Fruit fly (Drosophila melanogaster) whole organism, embryonic: Measurements from ENCODE around the gene DNAlig4.

Experiments
- Abd-B ChIP-seq: fragments of 200-800 bp; sonication (Bioruptor generic); optimal IDR thresholded peaks from 2 replicates; lab custom pipeline; 2018; ENCODE audit warnings: missing biosample characterization, mild to moderate bottlenecking, missing genetic modification characterization, moderate library complexity
- Asciz ChIP-seq: fragments of 200-800 bp; sonication (Bioruptor generic); optimal IDR thresholded peaks from 2 replicates; lab custom pipeline; 2017; ENCODE audit warnings: missing biosample characterization, mild to moderate bottlenecking, missing genetic modification characterization, missing genetic modification reagents
- Awh ChIP-seq: fragments of 200-800 bp; sonication (Bioruptor generic); IDR thresholded peaks from 2 replicates; pipeline ENCODE4, ENCODE4 v1.3.6; 2022; ENCODE audit warnings: missing biosample characterization, missing genetic modification characterization
- CG10366 ChIP-seq: fragments of 200-800 bp; sonication (Bioruptor generic); IDR thresholded peaks from 2 replicates; pipeline ENCODE4 v1.3.6; 2022; ENCODE audit warnings: missing biosample characterization, missing genetic modification characterization
- CG11456 ChIP-seq: fragments of 200-800 bp; sonication (Bioruptor generic); IDR thresholded peaks from 3 replicates; pipeline ENCODE4 v1.3.6; 2022; ENCODE audit warnings: missing biosample characterization, missing genetic modification characterization
- CG11504 ChIP-seq: fragments of 200-800 bp; sonication (Bioruptor generic); optimal IDR thresholded peaks from 3 replicates; lab custom pipeline; 2019; ENCODE audit warnings: missing biosample characterization, mild to moderate bottlenecking, missing genetic modification characterization, moderate library complexity
- CG12236 ChIP-seq: fragments of 200-800 bp; sonication (Bioruptor generic); optimal IDR thresholded peaks from 2 replicates; lab custom pipeline; 2016; ENCODE audit warnings: missing biosample characterization, missing genetic modification characterization
- CG12659 ChIP-seq: fragments of 200-800 bp; sonication (Bioruptor generic); optimal IDR thresholded peaks from 3 replicates; lab custom pipeline; 2017; ENCODE audit warnings: mild to moderate bottlenecking, missing biosample characterization, missing genetic modification reagents, missing genetic modification characterization
- CG2116 ChIP-seq: fragments of 200-800 bp; sonication (Bioruptor generic); optimal IDR thresholded peaks from 3 replicates; lab custom pipeline; 2018; ENCODE audit warnings: missing biosample characterization, mild to moderate bottlenecking, missing genetic modification characterization
- CG2712 ChIP-seq: fragments of 200-800 bp; optimal IDR thresholded peaks from 3 replicates; lab custom pipeline; 2019; ENCODE audit warnings: missing biosample characterization, mild to moderate bottlenecking, missing genetic modification characterization, moderate library complexity
- CG2875 ChIP-seq: fragments of 200-800 bp; sonication (Bioruptor generic); optimal IDR thresholded peaks from 2 replicates; lab custom pipeline; 2017; ENCODE audit warnings: missing biosample characterization, mild to moderate bottlenecking, missing genetic modification characterization, missing genetic modification reagents
- CG32767 ChIP-seq: fragments of 200-800 bp; sonication (Bioruptor generic); IDR thresholded peaks from 2 replicates; pipeline ENCODE4 v1.3.6; 2022; ENCODE audit warnings: missing biosample characterization, missing genetic modification characterization
- CG33557 ChIP-seq: fragments of 200-800 bp; sonication (Bioruptor generic); optimal IDR thresholded peaks from 2 replicates; lab custom pipeline; 2019; ENCODE audit warnings: missing biosample characterization, mild to moderate bottlenecking, missing genetic modification characterization, moderate library complexity
- CG34224 ChIP-seq: fragments of 200-800 bp; sonication (Bioruptor generic); IDR thresholded peaks from 3 replicates; pipeline ENCODE4 v1.3.6; 2022; ENCODE audit warnings: missing biosample characterization, missing genetic modification characterization; ENCODE audit not compliant: partially characterized antibody
- CG42726 ChIP-seq: fragments of 200-800 bp; sonication (Bioruptor generic); IDR thresholded peaks from 2 replicates; pipeline ENCODE4 v1.3.6; 2022; ENCODE audit warnings: missing biosample characterization, missing genetic modification characterization; ENCODE audit not compliant: partially characterized antibody
- CG4730 ChIP-seq: fragments of 200-800 bp; sonication (Bioruptor generic); IDR thresholded peaks from 2 replicates; pipeline ENCODE4 v1.3.6; 2022; ENCODE audit warnings: missing biosample characterization, missing genetic modification characterization
- CG6854 ChIP-seq: fragments of 200-800 bp; sonication (Bioruptor generic); optimal IDR thresholded peaks from 3 replicates; lab custom pipeline; 2017; ENCODE audit warnings: missing biosample characterization, mild to moderate bottlenecking, missing genetic modification characterization
- CG8089 ChIP-seq: fragments of 200-800 bp; sonication (Bioruptor generic); optimal IDR thresholded peaks from 3 replicates; lab custom pipeline; 2016; ENCODE audit warnings: missing biosample characterization, missing genetic modification characterization
- CG8359 ChIP-seq: fragments of 200-800 bp; sonication (Bioruptor generic); optimal IDR thresholded peaks from 2 replicates; lab custom pipeline; 2017; ENCODE audit warnings: missing biosample characterization, mild to moderate bottlenecking, missing genetic modification characterization, borderline replicate concordance
- CG9932 ChIP-seq: fragments of 200-800 bp; sonication (Bioruptor generic); IDR thresholded peaks from 2 replicates; pipeline ENCODE4 v1.3.6; 2022; ENCODE audit warnings: missing biosample characterization, missing genetic modification characterization
- CkIIα-i1 ChIP-seq: fragments of 200-800 bp; sonication (Bioruptor generic); IDR thresholded peaks from 2 replicates; pipeline ENCODE4 v1.3.6; 2022; ENCODE audit warnings: missing biosample characterization, missing genetic modification characterization
- E2f1 ChIP-seq: fragments of 200-800 bp; sonication (Bioruptor generic); IDR thresholded peaks from 2 replicates; pipeline ENCODE4 v1.3.6; 2022; ENCODE audit warnings: missing biosample characterization, missing genetic modification characterization
- HHEX ChIP-seq: fragments of 200-800 bp; sonication (Bioruptor generic); optimal IDR thresholded peaks from 3 replicates; lab custom pipeline; 2017; ENCODE audit warnings: missing biosample characterization, mild to moderate bottlenecking, missing genetic modification characterization, missing genetic modification reagents
- Hr3 ChIP-seq: fragments of 200-800 bp; sonication (Bioruptor generic); optimal IDR thresholded peaks from 3 replicates; lab custom pipeline; 2016; ENCODE audit warnings: missing biosample characterization, missing genetic modification characterization
- MBD-R2 ChIP-seq: fragments of 200-800 bp; sonication (Bioruptor generic); IDR thresholded peaks from 2 replicates; pipeline ENCODE4 v1.3.6; 2022; ENCODE audit warnings: missing biosample characterization, missing genetic modification characterization
- MESR4 ChIP-seq: fragments of 200-800 bp; sonication (Bioruptor generic); optimal IDR thresholded peaks from 2 replicates; lab custom pipeline; 2018; ENCODE audit warnings: missing biosample characterization, mild to moderate bottlenecking, missing genetic modification characterization, moderate library complexity
- Mad ChIP-seq: fragments of 200-800 bp; sonication (Bioruptor generic); optimal IDR thresholded peaks from 2 replicates; lab custom pipeline; 2016; ENCODE audit warnings: missing biosample characterization, missing genetic modification characterization
- NFAT ChIP-seq: fragments of 200-800 bp; sonication (Bioruptor generic); IDR thresholded peaks from 2 replicates; pipeline ENCODE4 v1.3.6; 2022; ENCODE audit warnings: missing biosample characterization, missing genetic modification characterization
- Oaz ChIP-seq: fragments of 200-800 bp; sonication (Bioruptor generic); IDR thresholded peaks from 2 replicates; pipeline ENCODE4 v1.3.6; 2022; ENCODE audit warnings: missing biosample characterization, missing genetic modification characterization
- Oli ChIP-seq: fragments of 200-800 bp; sonication (Bioruptor generic); optimal IDR thresholded peaks from 2 replicates; lab custom pipeline; 2018; ENCODE audit warnings: missing biosample characterization, mild to moderate bottlenecking, missing genetic modification characterization, moderate library complexity
- Opbp ChIP-seq: fragments of 200-800 bp; sonication (Bioruptor generic); IDR thresholded peaks from 3 replicates; pipeline ENCODE4 v1.3.6; 2022; ENCODE audit warnings: missing biosample characterization, missing genetic modification characterization; ENCODE audit not compliant: partially characterized antibody
- ara ChIP-seq: fragments of 200-800 bp; sonication (Bioruptor generic); IDR thresholded peaks from 2 replicates; pipeline ENCODE4 v1.3.6; 2022; ENCODE audit warnings: missing biosample characterization, missing genetic modification characterization
- bcd ChIP-seq: fragments of 200-800 bp; sonication (Bioruptor generic); optimal IDR thresholded peaks from 2 replicates; lab custom pipeline; 2017; ENCODE audit warnings: missing biosample characterization, mild to moderate bottlenecking, missing genetic modification characterization
- crol ChIP-seq: fragments of 200-800 bp; sonication (Bioruptor generic); IDR thresholded peaks from 2 replicates; pipeline ENCODE4 v1.3.6; 2022; ENCODE audit warnings: missing biosample characterization, missing genetic modification characterization
- dm ChIP-seq: fragments of 200-800 bp; sonication (Bioruptor generic); optimal IDR thresholded peaks from 3 replicates; lab custom pipeline; 2016; ENCODE audit warnings: missing biosample characterization, missing genetic modification characterization
- eyg ChIP-seq: fragments of 200-800 bp; sonication (Bioruptor generic); optimal IDR thresholded peaks from 3 replicates; lab custom pipeline; 2016; ENCODE audit warnings: missing biosample characterization, missing genetic modification characterization
- ham ChIP-seq: fragments of 200-800 bp; sonication (Bioruptor generic); IDR thresholded peaks from 2 replicates; pipeline ENCODE4 v1.3.6; 2022; ENCODE audit warnings: missing biosample characterization, missing genetic modification characterization
- ken ChIP-seq: fragments of 200-800 bp; sonication (Bioruptor generic); IDR thresholded peaks from 3 replicates; pipeline ENCODE4 v1.3.6; 2022; ENCODE audit warnings: missing biosample characterization, missing genetic modification characterization
- otp ChIP-seq: fragments of 200-800 bp; sonication (Bioruptor generic); IDR thresholded peaks from 3 replicates; pipeline ENCODE4, ENCODE4 v1.3.6; 2022; ENCODE audit warnings: missing biosample characterization, missing genetic modification characterization
- schlank ChIP-seq: fragments of 200-800 bp; sonication (Bioruptor generic); optimal IDR thresholded peaks from 2 replicates; lab custom pipeline; 2018; ENCODE audit warnings: missing biosample characterization, mild to moderate bottlenecking, missing genetic modification characterization
- sna ChIP-seq: fragments of 200-800 bp; sonication (Bioruptor generic); IDR thresholded peaks from 2 replicates; pipeline ENCODE4 v1.3.6; 2022; ENCODE audit warnings: missing biosample characterization, missing genetic modification characterization; ENCODE audit not compliant: partially characterized antibody
- sob ChIP-seq: fragments of 200-800 bp; sonication (Bioruptor generic); IDR thresholded peaks from 2 replicates; pipeline ENCODE4 v1.3.6; 2022; ENCODE audit warnings: missing biosample characterization, missing genetic modification characterization
- sug ChIP-seq: fragments of 200-800 bp; optimal IDR thresholded peaks from 2 replicates; lab custom pipeline; 2019; ENCODE audit warnings: missing biosample characterization, mild to moderate bottlenecking, missing genetic modification characterization, moderate library complexity
- tll ChIP-seq, 2 experiments: fragments of 200-800 bp in 1 of 2; fragments of >200 bp in 1 of 2; sonication (Bioruptor generic) in 1 of 2; optimal IDR thresholded peaks; 2 replicates each; lab custom pipeline; 2017 to 2019; ENCODE audit warnings: missing biosample characterization in 2 of 2, missing genetic modification characterization in 2 of 2, mild to moderate bottlenecking in 1 of 2, moderate library complexity in 1 of 2
- unpg ChIP-seq: fragments of 200-800 bp; sonication (Bioruptor generic); optimal IDR thresholded peaks from 3 replicates; lab custom pipeline; 2018; ENCODE audit warnings: missing biosample characterization, mild to moderate bottlenecking, missing genetic modification characterization, moderate library complexity
- wek ChIP-seq: fragments of 200-800 bp; sonication (Bioruptor generic); optimal IDR thresholded peaks from 3 replicates; lab custom pipeline; 2018; ENCODE audit warnings: missing biosample characterization, mild to moderate bottlenecking, missing genetic modification characterization, moderate library complexity

DNAlig4 gene

dm6 chrX:13641891-13642617 lies 25.6 kb downstream of the DNAlig4 start (continued):
- no peak for TF ChIP-seq dm (GFP tag; lab: Kevin White, UChicago)
- TF ChIP-seq sna (GFP tag; lab: Robert Waterston, UW), result no peak
- no peak for TF ChIP-seq sob (GFP tag; lab: Robert Waterston, UW)
- no peak for TF ChIP-seq E2f1 (GFP tag; lab: Robert Waterston, UW)
- peak; percentile 0 for TF ChIP-seq unpg (GFP tag; lab: Kevin White, UChicago)
- TF ChIP-seq CG12659, result no peak
- TF ChIP-seq Oli, result no peak
- TF ChIP-seq Opbp (GFP tag; lab: Robert Waterston, UW), result peak; percentile 47; the same call in 1 of the 3 replicates
- no peak for TF ChIP-seq CG8089 (GFP tag; lab: Kevin White, UChicago)
- peak; percentile 34; the same call in 1 of the 3 replicates for TF ChIP-seq CG34224 (GFP tag; lab: Robert Waterston, UW)
- TF ChIP-seq CG2875 (GFP tag; lab: Kevin White, UChicago), result no peak
- TF ChIP-seq HHEX (GFP tag; lab: Kevin White, UChicago), result no peak
- no peak for TF ChIP-seq MESR4 (GFP tag; lab: Kevin White, UChicago)
- TF ChIP-seq Abd-B (GFP tag; lab: Kevin White, UChicago), result no peak
- peak; percentile 38 for TF ChIP-seq sug (tag; lab: Kevin White, UChicago)
- no peak for TF ChIP-seq MBD-R2 (GFP tag; lab: Robert Waterston, UW)
- TF ChIP-seq CG4730 (GFP tag; lab: Robert Waterston, UW), result no peak
- no peak for TF ChIP-seq ara (GFP tag; lab: Robert Waterston, UW)
- TF ChIP-seq tll (GFP tag; optimal IDR thresholded peaks at IDR 0.05; lab: Kevin White, UChicago), result no peak
- peak; percentile 20; the same call in 1 of the 2 replicates for TF ChIP-seq CG9932 (GFP tag; lab: Robert Waterston, UW)

- TF ChIP-seq HHEX (GFP tag; lab: Kevin White, UChicago) (peak; percentile 91), Asciz (GFP tag; lab: Kevin White, UChicago) (peak; percentile 88), CG11504 (tag; lab: Kevin White, UChicago) (peak; percentile 94), CkIIα-i1 (GFP tag; lab: Robert Waterston, UW) (0 out of 2 replicates have a peak, but pooled peaks have one; percentile 49), CG2875 (GFP tag; lab: Kevin White, UChicago) (peak; percentile 87), Oaz (GFP tag; lab: Robert Waterston, UW) (peak; percentile 88), CG12236 (GFP tag; lab: Kevin White, UChicago) (peak; percentile 93), CG11456 (GFP tag; lab: Robert Waterston, UW) (peak; percentile 95), schlank (tag; lab: Kevin White, UChicago) (peak; percentile 92), ken (GFP tag; lab: Robert Waterston, UW) (peak; percentile 91), wek (GFP tag; lab: Kevin White, UChicago) (peak; percentile 78), ham (GFP tag; lab: Robert Waterston, UW) (peak; percentile 90), CG42726 (GFP tag; lab: Robert Waterston, UW) (no peak), crol (GFP tag; lab: Robert Waterston, UW) (no peak), CG10366 (GFP tag; lab: Robert Waterston, UW) (peak; percentile 94), CG6854 (peak; percentile 85), bcd (GFP tag; lab: Kevin White, UChicago) (peak; percentile 92), CG2116 (GFP tag; lab: Kevin White, UChicago) (peak; percentile 69), NFAT (GFP tag; lab: Robert Waterston, UW) (peak; percentile 98), CG2712 (tag; lab: Kevin White, UChicago) (peak; percentile 90), CG32767 (peak; percentile 90; the same call in 1 of the 2 replicates), CG8359 (GFP tag; lab: Kevin White, UChicago) (peak; percentile 70), eyg (GFP tag; lab: Kevin White, UChicago) (peak; percentile 90), Awh (GFP tag; lab: Robert Waterston, UW) (peak; percentile 91), otp (GFP tag; lab: Robert Waterston, UW) (peak; percentile 85; the same call in 2 of the 3 replicates), Mad (peak; percentile 92), Hr3 (GFP tag; lab: Kevin White, UChicago) (peak; percentile 91), CG33557 (GFP tag; lab: Kevin White, UChicago) (peak; percentile 68)
These were observed 26.3 kb downstream of the DNAlig4 start for dm6 chrX:13641115-13641890.
